Worm (Caenorhabditis elegans): ENCODE results near the gene srw-66.

DNA sequence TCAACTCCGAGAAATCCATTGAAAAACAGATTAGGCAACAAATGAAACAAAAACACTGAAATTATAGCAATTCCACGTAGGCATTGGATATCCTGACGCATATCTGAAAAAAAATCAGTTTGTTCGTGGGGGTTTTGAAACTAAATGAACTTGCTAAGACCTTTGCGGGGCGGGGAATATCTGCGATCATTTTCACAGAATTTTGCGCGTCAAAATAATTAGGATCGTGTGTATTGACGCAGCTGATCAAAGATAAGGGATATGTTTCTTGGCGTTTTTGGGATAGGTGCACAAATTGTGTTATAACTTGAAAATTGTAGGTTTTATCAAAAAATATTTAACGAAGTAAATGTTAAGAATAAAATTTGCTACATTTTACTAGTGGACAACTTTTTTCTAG lies 4.9 kb downstream of the srw-66 start, which contains the start of gene oac-30:
- TF ChIP-seq F10B5.3 (tag; optimal IDR thresholded peaks at IDR 0.05) (no peak), pha-4 (GFP tag; IDR thresholded peaks at IDR 0.05) (no peak), pha-4 (tag; optimal IDR thresholded peaks at IDR 0.05) (no peak), nhr-6 (tag; optimal IDR thresholded peaks at IDR 0.05) (no peak), ztf-11 (tag; optimal IDR thresholded peaks at IDR 0.05) (no peak), nhr-28 (tag; optimal IDR thresholded peaks at IDR 0.05) (no peak), daf-8 (GFP tag; IDR thresholded peaks at IDR 0.05) (no peak), lin-29 (GFP tag; IDR thresholded peaks at IDR 0.05) (no peak)
